Fruit fly (Drosophila melanogaster) whole organism, embryonic: ENCODE data around the gene CG17744.

ENCODE experiments used
- Atf-2 ChIP-seq: fragments of 200-800 bp; sonication (Bioruptor generic); optimal IDR thresholded peaks from 2 replicates; lab custom pipeline; 2016; ENCODE audit warnings: missing biosample characterization, missing genetic modification characterization
- CG11504 ChIP-seq: fragments of 200-800 bp; sonication (Bioruptor generic); optimal IDR thresholded peaks from 3 replicates; lab custom pipeline; 2019; ENCODE audit warnings: missing biosample characterization, mild to moderate bottlenecking, missing genetic modification characterization, moderate library complexity
- CG1233 ChIP-seq: fragments of 200-800 bp; sonication (Bioruptor generic); optimal IDR thresholded peaks from 4 replicates; lab custom pipeline; 2018; ENCODE audit warnings: missing biosample characterization, mild to moderate bottlenecking, missing genetic modification characterization
- CG12744 ChIP-seq: fragments of 200-800 bp; sonication (Bioruptor generic); optimal IDR thresholded peaks from 2 replicates; lab custom pipeline; 2016; ENCODE audit warnings: missing biosample characterization, missing genetic modification characterization
- CG13424 ChIP-seq: fragments of 200-800 bp; sonication (Bioruptor generic); optimal IDR thresholded peaks from 2 replicates; lab custom pipeline; 2019; ENCODE audit warnings: missing biosample characterization, mild to moderate bottlenecking, missing genetic modification characterization, moderate library complexity
- CG13624 ChIP-seq: fragments of 200-800 bp; sonication (Bioruptor generic); optimal IDR thresholded peaks from 2 replicates; lab custom pipeline; 2016; ENCODE audit warnings: missing biosample characterization, missing genetic modification characterization
- CG15269 ChIP-seq: fragments of 200-800 bp; sonication (Bioruptor generic); optimal IDR thresholded peaks from 2 replicates; lab custom pipeline; 2018; ENCODE audit warnings: missing biosample characterization, mild to moderate bottlenecking, missing genetic modification characterization, moderate library complexity
- CG15514 ChIP-seq: fragments of 200-800 bp; sonication (Bioruptor generic); optimal IDR thresholded peaks from 3 replicates; lab custom pipeline; 2017; ENCODE audit warnings: missing biosample characterization, missing genetic modification characterization, mild to moderate bottlenecking, moderate library complexity, missing genetic modification reagents
- CG1792 ChIP-seq: fragments of 200-800 bp; sonication (Bioruptor generic); optimal IDR thresholded peaks from 2 replicates; lab custom pipeline; 2016; ENCODE audit warnings: missing biosample characterization, missing genetic modification characterization
- CG2678 ChIP-seq: fragments of 200-800 bp; sonication (Bioruptor generic); optimal IDR thresholded peaks from 3 replicates; lab custom pipeline; 2019; ENCODE audit warnings: missing biosample characterization, mild to moderate bottlenecking, missing genetic modification characterization, moderate library complexity
- CG4360 ChIP-seq: fragments of 200-800 bp; sonication (Bioruptor generic); IDR thresholded peaks from 2 replicates; pipeline ENCODE4 v1.3.6; 2022; ENCODE audit warnings: missing biosample characterization, missing genetic modification characterization
- CG8359 ChIP-seq: fragments of 200-800 bp; sonication (Bioruptor generic); optimal IDR thresholded peaks from 2 replicates; lab custom pipeline; 2017; ENCODE audit warnings: missing biosample characterization, mild to moderate bottlenecking, missing genetic modification characterization, borderline replicate concordance
- CG9727 ChIP-seq: fragments of 200-800 bp; sonication (Bioruptor generic); optimal IDR thresholded peaks from 3 replicates; lab custom pipeline; 2017; ENCODE audit warnings: missing biosample characterization, mild to moderate bottlenecking, missing genetic modification characterization
- Drgx ChIP-seq: fragments of 200-800 bp; sonication (Bioruptor generic); IDR thresholded peaks from 2 replicates; pipeline ENCODE4 v1.3.6; 2022; ENCODE audit warnings: missing biosample characterization, missing genetic modification characterization
- ERR ChIP-seq: fragments of 200-800 bp; sonication (Bioruptor generic); optimal IDR thresholded peaks from 2 replicates; lab custom pipeline; 2016; ENCODE audit warnings: missing biosample characterization, missing genetic modification characterization
- Eip74EF ChIP-seq, 2 experiments: fragments of 200-800 bp in 1 of 2; fragments of >200 bp in 1 of 2; sonication (Bioruptor generic) in 1 of 2; optimal IDR thresholded peaks; 2 replicates each; lab custom pipeline; 2017 to 2019; ENCODE audit warnings: missing biosample characterization in 2 of 2, missing genetic modification characterization in 2 of 2, mild to moderate bottlenecking in 1 of 2, moderate library complexity in 1 of 2
- H2.0 ChIP-seq: fragments of 200-800 bp; sonication (Bioruptor generic); IDR thresholded peaks from 2 replicates; pipeline ENCODE4 v1.3.6; 2022; ENCODE audit warnings: missing biosample characterization, missing genetic modification characterization
- HLH3B ChIP-seq: fragments of 200-800 bp; sonication (Bioruptor generic); IDR thresholded peaks from 2 replicates; pipeline ENCODE4 v1.3.6; 2022; ENCODE audit warnings: missing biosample characterization, missing genetic modification characterization
- Hr51 ChIP-seq, 2 experiments: fragments of 200-800 bp; sonication (Bioruptor generic); optimal IDR thresholded peaks; 2 replicates in 1 of 2; 3 replicates in 1 of 2; lab custom pipeline; 2016 to 2018; ENCODE audit warnings: missing biosample characterization in 2 of 2, missing genetic modification characterization in 2 of 2, mild to moderate bottlenecking in 1 of 2, moderate library complexity in 1 of 2
- Med ChIP-seq: fragments of 200-800 bp; sonication (Bioruptor generic); peaks from one replicate; lab custom pipeline; 2016; ENCODE audit warnings: missing biosample characterization, missing genetic modification characterization, mild to moderate bottlenecking, inconsistent platforms, moderate library complexity
- NC2β ChIP-seq: fragments of 200-800 bp; sonication (Bioruptor generic); optimal IDR thresholded peaks from 2 replicates; lab custom pipeline; 2016; ENCODE audit warnings: missing biosample characterization, missing genetic modification characterization
- Rfx ChIP-seq: fragments of 200-800 bp; sonication (Bioruptor generic); IDR thresholded peaks from 2 replicates; pipeline ENCODE4 v1.3.6; 2022; ENCODE audit warnings: missing biosample characterization, missing genetic modification characterization
- Sox102F ChIP-seq: fragments of 200-800 bp; sonication (Bioruptor generic); optimal IDR thresholded peaks from 2 replicates; lab custom pipeline; 2018; ENCODE audit warnings: missing biosample characterization, mild to moderate bottlenecking, missing genetic modification characterization, moderate library complexity
- Taf1 ChIP-seq: fragments of 200-800 bp; sonication (Bioruptor generic); IDR thresholded peaks from 2 replicates; pipeline ENCODE4 v1.3.6; 2022; ENCODE audit warnings: missing biosample characterization, missing genetic modification characterization
- Xbp1 ChIP-seq: fragments of 200-800 bp; sonication (Bioruptor generic); optimal IDR thresholded peaks from 3 replicates; lab custom pipeline; 2016; ENCODE audit warnings: missing biosample characterization, mild to moderate bottlenecking, missing genetic modification characterization
- ash1 ChIP-seq: fragments of 200-800 bp; sonication (Bioruptor generic); optimal IDR thresholded peaks from 2 replicates; lab custom pipeline; 2018; ENCODE audit warnings: missing biosample characterization, mild to moderate bottlenecking, missing genetic modification characterization
- br ChIP-seq: fragments of >200 bp; optimal IDR thresholded peaks from 2 replicates; lab custom pipeline; 2017
- croc ChIP-seq: fragments of 200-800 bp; sonication (Bioruptor generic); conservative IDR thresholded peaks from 3 replicates; pipeline ENCODE4 v1.3.6; 2022; ENCODE audit warnings: missing biosample characterization, missing genetic modification characterization
- dmrt99B ChIP-seq: fragments of 200-800 bp; sonication (Bioruptor generic); optimal IDR thresholded peaks from 2 replicates; lab custom pipeline; 2018; ENCODE audit warnings: missing biosample characterization, mild to moderate bottlenecking, missing genetic modification characterization, moderate library complexity
- dysf ChIP-seq: fragments of 200-800 bp; sonication (Bioruptor generic); IDR thresholded peaks from 3 replicates; pipeline ENCODE4 v1.3.6; 2022; ENCODE audit warnings: missing biosample characterization, missing genetic modification characterization
- gem ChIP-seq: fragments of 200-800 bp; sonication (Bioruptor generic); optimal IDR thresholded peaks from 2 replicates; lab custom pipeline; 2019; ENCODE audit warnings: missing biosample characterization, mild to moderate bottlenecking, missing genetic modification characterization, moderate library complexity
- grau ChIP-seq: fragments of 200-800 bp; optimal IDR thresholded peaks from 3 replicates; lab custom pipeline; 2019; ENCODE audit warnings: missing biosample characterization, mild to moderate bottlenecking, missing genetic modification characterization, moderate library complexity
- hb ChIP-seq: fragments of 200-800 bp; sonication (Bioruptor generic); IDR thresholded peaks from 3 replicates; pipeline ENCODE4 v1.3.6; 2022; ENCODE audit warnings: missing biosample characterization, missing genetic modification characterization; ENCODE audit not compliant: partially characterized antibody
- lilli ChIP-seq: fragments of 200-800 bp; sonication (Bioruptor generic); optimal IDR thresholded peaks from 3 replicates; lab custom pipeline; 2016; ENCODE audit warnings: missing biosample characterization, missing genetic modification characterization
- lmd ChIP-seq: fragments of 200-800 bp; sonication (Bioruptor generic); IDR thresholded peaks from 2 replicates; pipeline ENCODE4 v1.3.6; 2022; ENCODE audit warnings: missing biosample characterization, missing genetic modification characterization
- lola ChIP-seq, 3 experiments: fragments of >200 bp in 2 of 3; fragments of 200-800 bp in 1 of 3; sonication (Bioruptor generic) in 1 of 3; optimal IDR thresholded peaks; 2 replicates each; lab custom pipeline; 2017 to 2019; ENCODE audit warnings: missing biosample characterization in 3 of 3, missing genetic modification characterization in 3 of 3, mild to moderate bottlenecking in 1 of 3, moderate library complexity in 1 of 3
- onecut ChIP-seq: fragments of 200-800 bp; sonication (Bioruptor generic); IDR thresholded peaks from 2 replicates; pipeline ENCODE4 v1.3.6; 2022; ENCODE audit warnings: missing biosample characterization, missing genetic modification characterization
- pita ChIP-seq: fragments of 200-800 bp; sonication (Bioruptor generic); optimal IDR thresholded peaks from 2 replicates; lab custom pipeline; 2017; ENCODE audit warnings: missing biosample characterization, mild to moderate bottlenecking, missing genetic modification characterization
- sens-2 ChIP-seq: fragments of 200-800 bp; sonication (Bioruptor generic); IDR thresholded peaks from 2 replicates; pipeline ENCODE4 v1.3.6; 2022; ENCODE audit warnings: missing biosample characterization, missing genetic modification characterization
- shn ChIP-seq: fragments of 200-800 bp; sonication (Bioruptor generic); optimal IDR thresholded peaks from 3 replicates; lab custom pipeline; 2016; ENCODE audit warnings: missing biosample characterization, missing genetic modification characterization
- sim ChIP-seq: fragments of 200-800 bp; sonication (Bioruptor generic); IDR thresholded peaks from 2 replicates; pipeline ENCODE4 v1.3.6; 2022; ENCODE audit warnings: missing biosample characterization, missing genetic modification characterization
- slbo ChIP-seq: fragments of 200-800 bp; sonication (Bioruptor generic); IDR thresholded peaks from 2 replicates; pipeline ENCODE4 v1.3.6; 2022; ENCODE audit warnings: missing biosample characterization, missing genetic modification characterization
- ssp ChIP-seq: fragments of 200-800 bp; sonication (Bioruptor generic); IDR thresholded peaks from 2 replicates; pipeline ENCODE4 v1.3.6; 2022; ENCODE audit warnings: missing biosample characterization, missing genetic modification characterization
- tap ChIP-seq: fragments of 200-800 bp; optimal IDR thresholded peaks from 3 replicates; lab custom pipeline; 2019; ENCODE audit warnings: missing biosample characterization, mild to moderate bottlenecking, missing genetic modification characterization, moderate library complexity
- usp ChIP-seq: fragments of >200 bp; optimal IDR thresholded peaks from 2 replicates; lab custom pipeline; 2017; ENCODE audit warnings: missing biosample characterization, missing genetic modification characterization
- vfl ChIP-seq: fragments of 200-800 bp; sonication (Bioruptor generic); optimal IDR thresholded peaks from 2 replicates; lab custom pipeline; 2016; ENCODE audit warnings: missing biosample characterization, missing genetic modification characterization
- vnd ChIP-seq: fragments of 200-800 bp; sonication (Bioruptor generic); IDR thresholded peaks from 3 replicates; pipeline ENCODE4 v1.3.6; 2022; ENCODE audit warnings: missing biosample characterization, missing genetic modification characterization; ENCODE audit not compliant: partially characterized antibody

Gene CG17744

DNA sequence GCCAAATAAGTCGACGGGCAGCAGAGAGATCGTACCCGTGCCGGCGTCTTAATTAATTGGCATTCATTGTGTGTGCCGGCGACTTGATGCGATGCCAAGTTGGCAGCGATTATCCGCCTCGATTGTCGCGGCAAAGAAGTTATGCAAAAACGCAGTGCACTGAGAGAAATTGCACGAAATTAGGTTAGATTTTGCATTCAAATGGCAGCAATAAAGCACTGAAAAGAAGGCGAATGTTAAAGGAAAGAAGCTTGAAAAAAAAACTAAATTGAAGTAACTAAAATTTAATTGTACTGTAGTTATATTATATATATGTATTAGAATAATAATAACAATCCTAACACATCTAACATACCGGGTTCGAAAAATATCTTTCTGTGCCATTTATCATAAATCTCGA lies 23.5 kb downstream of the CG17744 start:
- TF ChIP-seq Xbp1 (no peak), usp (GFP tag; lab: Kevin White, UChicago) (no peak), CG1233 (GFP tag; lab: Kevin White, UChicago) (no peak), vfl (no peak), Rfx (GFP tag; lab: Robert Waterston, UW) (peak; percentile 36; the same call in 1 of the 2 replicates), lola (GFP tag; optimal IDR thresholded peaks at IDR 0.05; lab: Kevin White, UChicago) (no peak), CG2678 (tag; lab: Kevin White, UChicago) (peak; percentile 3), hb (GFP tag; lab: Robert Waterston, UW) (no peak), CG13424 (tag; lab: Kevin White, UChicago) (no peak), NC2β (GFP tag; lab: Kevin White, UChicago) (no peak), Sox102F (peak; percentile 22), Eip74EF (GFP tag; optimal IDR thresholded peaks at IDR 0.05; lab: Kevin White, UChicago) (no peak), CG13624 (no peak), CG15514 (no peak), vnd (GFP tag; lab: Robert Waterston, UW) (no peak), ash1 (no peak), sens-2 (no peak), dysf (GFP tag; lab: Robert Waterston, UW) (peak; percentile 55; the same call in 2 of the 3 replicates), ERR (no peak), CG11504 (peak; percentile 21), ssp (GFP tag; lab: Robert Waterston, UW) (no peak), lilli (GFP tag; lab: Kevin White, UChicago) (no peak), CG12744 (GFP tag; lab: Kevin White, UChicago) (no peak), tap (no peak), gem (peak; percentile 17), CG1792 (GFP tag; lab: Kevin White, UChicago) (no peak), Hr51 (GFP tag; optimal IDR thresholded peaks at IDR 0.05; lab: Kevin White, UChicago) (peak in 1 of 2 experiments; percentile 39), CG8359 (GFP tag; lab: Kevin White, UChicago) (no peak), sim (no peak), Atf-2 (no peak), br (lab: Kevin White, UChicago) (no peak), CG4360 (GFP tag; lab: Robert Waterston, UW) (no peak), Drgx (GFP tag; lab: Robert Waterston, UW) (peak; percentile 24; the same call in 1 of the 2 replicates), dmrt99B (tag; lab: Kevin White, UChicago) (peak; percentile 26), Med (GFP tag; lab: Kevin White, UChicago) (peak; percentile 19), lmd (GFP tag; lab: Robert Waterston, UW) (no peak), onecut (GFP tag; lab: Robert Waterston, UW) (no peak), shn (no peak), HLH3B (GFP tag; lab: Robert Waterston, UW) (no peak), pita (GFP tag; lab: Kevin White, UChicago) (no peak), grau (tag; lab: Kevin White, UChicago) (no peak), croc (GFP tag; lab: Robert Waterston, UW) (no peak), Taf1 (GFP tag; lab: Robert Waterston, UW) (no peak), CG15269 (tag; lab: Kevin White, UChicago) (peak; percentile 37), CG9727 (GFP tag; lab: Kevin White, UChicago) (no peak), slbo (GFP tag; lab: Robert Waterston, UW) (peak; percentile 23; the same call in 1 of the 2 replicates), H2.0 (GFP tag; lab: Robert Waterston, UW) (no peak)
